Fruit fly (Drosophila melanogaster) S2 (cell line): ENCODE results near the gene Evi5.

Experiments used
- CG8478 ChIP-seq: fragments of >200 bp; optimal IDR thresholded peaks from 2 replicates; lab custom pipeline; 2018
- CTCF ChIP-seq, 2 experiments: fragments of >200 bp; optimal IDR thresholded peaks; 2 replicates each; lab custom pipeline; 2018

DNA sequence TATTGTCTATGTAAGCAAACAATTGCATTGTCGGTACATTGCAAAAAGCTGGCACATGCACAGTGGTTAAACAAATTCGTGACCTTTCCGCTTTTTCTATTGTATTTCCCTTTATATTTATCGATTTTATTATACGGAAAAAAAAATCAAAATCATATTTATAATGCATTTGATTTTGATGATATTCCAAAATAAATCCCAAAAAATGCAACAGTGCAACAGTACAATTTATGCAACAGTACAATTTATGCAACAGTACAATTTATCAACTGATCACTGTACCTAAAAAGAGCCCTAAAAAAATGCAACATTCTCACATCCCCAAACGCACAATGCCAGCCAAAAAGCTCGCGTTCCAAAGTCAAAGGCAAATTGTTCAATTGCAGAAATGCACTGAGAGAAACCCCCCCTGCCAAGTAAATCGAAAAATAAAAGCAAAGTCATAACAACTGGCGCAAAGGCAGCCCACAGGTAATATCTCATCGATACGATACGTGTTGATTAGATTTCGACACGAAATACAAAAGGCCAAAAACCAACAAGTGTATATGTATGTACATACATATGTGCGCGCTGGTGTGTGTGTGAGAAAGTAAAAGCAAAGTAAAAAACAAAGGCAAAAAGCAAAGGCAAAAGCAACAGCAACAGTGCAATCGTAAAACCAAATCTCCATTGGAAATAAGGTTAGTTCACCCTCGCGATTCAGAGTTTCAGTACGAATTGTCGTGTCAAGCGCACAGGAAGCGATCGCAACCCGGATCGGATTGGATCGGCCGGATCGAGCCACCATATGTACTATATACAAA, 12.2 kb downstream of the Evi5 start, which contains the start of gene Sk1:
- TF ChIP-seq CG8478 (lab: Kevin White, UChicago) (no peak), CTCF (optimal IDR thresholded peaks at IDR 0.05; lab: Kevin White, UChicago) (no peak)
